Worm (Caenorhabditis elegans): ENCODE data around the gene srt-55.

The srt-55 gene

ce11 chrIII:10152495-10152894 lies 46.2 kb upstream of the srt-55 start, which contains the start of gene nac-3:
Gene nac-3, plus strand, starts transcription at chrIII:10152795.
- no peak for TF ChIP-seq C34B4.2 (tag; optimal IDR thresholded peaks at IDR 0.05)
- no peak for TF ChIP-seq mab-9 (GFP tag; IDR thresholded peaks at IDR 0.05)
- TF ChIP-seq efl-1 (optimal IDR thresholded peaks at IDR 0.05), result no peak
- no peak for TF ChIP-seq efl-1 (GFP tag; optimal IDR thresholded peaks at IDR 0.05 in 1 of 2)
- TF ChIP-seq aly-2 (tag; optimal IDR thresholded peaks at IDR 0.05), result no peak
- TF ChIP-seq ceh-82 (tag; optimal IDR thresholded peaks at IDR 0.05), result no peak
- TF ChIP-seq aha-1 (tag; optimal IDR thresholded peaks at IDR 0.05), result no peak
- no peak for TF ChIP-seq ama-1 (optimal IDR thresholded peaks at IDR 0.05)
- no peak for TF ChIP-seq jun-1 (tag; optimal IDR thresholded peaks at IDR 0.05)
- TF ChIP-seq sptf-1 (tag; optimal IDR thresholded peaks at IDR 0.05), result no peak
- TF ChIP-seq fkh-10 (GFP tag; optimal IDR thresholded peaks at IDR 0.05), result no peak
- no peak for TF ChIP-seq hlh-17 (GFP tag; optimal IDR thresholded peaks at IDR 0.05; ENCODE audit: borderline replicate concordance)

DNA sequence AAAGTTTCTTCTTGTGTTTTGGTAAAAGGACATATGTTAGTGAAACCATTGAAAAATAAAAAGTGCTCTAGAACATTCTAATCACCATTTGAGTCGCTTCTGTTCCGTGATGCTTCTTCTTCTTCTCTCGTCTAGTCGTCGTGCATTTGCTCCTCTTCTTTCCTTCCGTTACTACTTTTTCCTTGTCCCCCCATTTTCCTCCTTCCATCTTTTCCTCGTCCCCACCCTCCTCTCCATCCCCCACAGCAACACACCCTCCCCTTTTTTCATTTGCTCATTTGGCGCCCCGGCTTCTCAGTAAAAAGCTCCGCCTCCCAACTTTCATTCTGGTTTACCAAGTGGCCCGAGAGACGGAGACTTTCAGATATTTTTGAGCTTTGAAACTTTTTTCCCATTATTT lies 45.4 kb upstream of the srt-55 start:
- TF ChIP-seq jun-1 (tag; optimal IDR thresholded peaks at IDR 0.05) (no peak), unc-86 (tag; optimal IDR thresholded peaks at IDR 0.05) (no peak), rnt-1 (tag; optimal IDR thresholded peaks at IDR 0.05) (peak; percentile 42), nhr-71 (tag; optimal IDR thresholded peaks at IDR 0.05) (peak; percentile 31), ceh-90 (tag; optimal IDR thresholded peaks at IDR 0.05) (no peak), nhr-47 (tag; optimal IDR thresholded peaks at IDR 0.05) (no peak), fos-1 (tag; optimal IDR thresholded peaks at IDR 0.05) (no peak), tbx-2 (tag; optimal IDR thresholded peaks at IDR 0.05) (no peak), aly-2 (tag; optimal IDR thresholded peaks at IDR 0.05) (no peak), lsy-2 (tag; optimal IDR thresholded peaks at IDR 0.05) (peak in 1 of 2 experiments; percentile 26), efl-1 (optimal IDR thresholded peaks at IDR 0.05) (no peak), efl-1 (GFP tag; optimal IDR thresholded peaks at IDR 0.05 in 1 of 2) (peak in 1 of 2 experiments; percentile 14), ceh-8 (GFP tag; optimal IDR thresholded peaks at IDR 0.05) (no peak), zip-4 (GFP tag; optimal IDR thresholded peaks at IDR 0.05) (no peak), nhr-19 (GFP tag; conservative IDR thresholded peaks at IDR 0.05) (peak; percentile 29; the same call in 1 of the 2 replicates), aha-1 (tag; optimal IDR thresholded peaks at IDR 0.05) (no peak), mef-2 (tag; optimal IDR thresholded peaks at IDR 0.05) (no peak), blmp-1 (tag; optimal IDR thresholded peaks at IDR 0.05) (no peak), hlh-17 (GFP tag; optimal IDR thresholded peaks at IDR 0.05; ENCODE audit: borderline replicate concordance) (no peak), irx-1 (tag; optimal IDR thresholded peaks at IDR 0.05) (no peak), nhr-237 (tag; optimal IDR thresholded peaks at IDR 0.05) (no peak), sup-37 (GFP tag; optimal IDR thresholded peaks at IDR 0.05) (no peak), lir-3 (tag; optimal IDR thresholded peaks at IDR 0.05; ENCODE audit: poor library complexity) (no peak), elt-2 (tag; optimal IDR thresholded peaks at IDR 0.05) (no peak), dpl-1 (GFP tag; optimal IDR thresholded peaks at IDR 0.05) (no peak), C34B4.2 (tag; optimal IDR thresholded peaks at IDR 0.05) (no peak), nhr-90 (tag; optimal IDR thresholded peaks at IDR 0.05; ENCODE audit: poor library complexity) (no peak), ztf-4 (tag; optimal IDR thresholded peaks at IDR 0.05) (peak; percentile 8), mab-9 (GFP tag; IDR thresholded peaks at IDR 0.05) (no peak), grh-1 (GFP tag; IDR thresholded peaks at IDR 0.05) (no peak), nhr-28 (tag; optimal IDR thresholded peaks at IDR 0.05) (no peak), ets-5 (GFP tag; IDR thresholded peaks at IDR 0.05) (no peak), nhr-76 (tag; optimal IDR thresholded peaks at IDR 0.05) (no peak), lin-35 (GFP tag; optimal IDR thresholded peaks at IDR 0.05) (peak in 1 of 2 experiments; percentile 39), unc-98 (GFP tag; IDR thresholded peaks at IDR 0.05) (no peak), snu-23 (GFP tag; optimal IDR thresholded peaks at IDR 0.05) (peak; percentile 13), sox-4 (tag; optimal IDR thresholded peaks at IDR 0.05) (no peak), unc-62 (GFP tag; optimal IDR thresholded peaks at IDR 0.05) (no peak), lin-14 (GFP tag; optimal IDR thresholded peaks at IDR 0.05) (peak; percentile 88), pax-3 (tag; optimal IDR thresholded peaks at IDR 0.05) (no peak), nhr-11 (tag; optimal IDR thresholded peaks at IDR 0.05) (no peak), C16A3.4 (tag; optimal IDR thresholded peaks at IDR 0.05) (no peak), elt-3 (tag; optimal IDR thresholded peaks at IDR 0.05) (no peak), skn-1 (tag; optimal IDR thresholded peaks at IDR 0.05) (no peak), egl-13 (tag; optimal IDR thresholded peaks at IDR 0.05) (no peak), snpc-4 (tag; optimal IDR thresholded peaks at IDR 0.05) (no peak), fkh-10 (GFP tag; optimal IDR thresholded peaks at IDR 0.05) (peak; percentile 35), isw-1 (GFP tag; IDR thresholded peaks at IDR 0.05) (no peak)

Data from whole organism, L1 larva.